Worm (Caenorhabditis elegans): ENCODE measurements around the gene twk-25.

Gene twk-25

DNA sequence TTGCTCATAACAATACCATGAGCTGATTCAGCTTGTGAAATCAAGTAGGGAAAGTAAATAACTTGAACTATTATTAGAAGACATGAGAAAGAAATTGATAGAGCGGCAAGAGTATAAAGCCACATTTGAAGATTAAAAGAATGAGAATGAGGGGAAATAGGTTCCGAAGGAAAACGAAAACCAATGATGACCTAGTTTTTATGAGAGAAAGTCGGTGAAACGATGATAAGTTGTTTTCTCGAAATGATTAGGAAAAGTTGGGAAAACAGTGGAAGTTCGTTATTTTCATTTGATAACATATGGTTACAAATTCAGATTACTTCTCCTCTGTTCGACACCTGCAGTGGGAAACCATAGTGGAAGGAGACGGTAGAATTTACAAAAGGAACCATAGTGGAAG, 47.3 kb downstream of the twk-25 start, which contains the start of gene col-128:
col-128 (minus strand) TSS at position 148 of the 400 bp plus-strand sequence.
- no peak for TF ChIP-seq C34F6.9 (tag; optimal IDR thresholded peaks at IDR 0.05)
- no peak for TF ChIP-seq gmeb-1 (tag; optimal IDR thresholded peaks at IDR 0.05)
- no peak for TF ChIP-seq aly-2 (tag; optimal IDR thresholded peaks at IDR 0.05)
- TF ChIP-seq blmp-1 (tag; optimal IDR thresholded peaks at IDR 0.05; ENCODE audit: insufficient read depth), result peak; percentile 33
- TF ChIP-seq crh-2 (tag; optimal IDR thresholded peaks at IDR 0.05), result no peak
- TF ChIP-seq mdl-1 (tag; optimal IDR thresholded peaks at IDR 0.05), result no peak
